Fruit fly (Drosophila melanogaster): ENCODE data around the gene Pgant5.

Pgant5 gene

DNA sequence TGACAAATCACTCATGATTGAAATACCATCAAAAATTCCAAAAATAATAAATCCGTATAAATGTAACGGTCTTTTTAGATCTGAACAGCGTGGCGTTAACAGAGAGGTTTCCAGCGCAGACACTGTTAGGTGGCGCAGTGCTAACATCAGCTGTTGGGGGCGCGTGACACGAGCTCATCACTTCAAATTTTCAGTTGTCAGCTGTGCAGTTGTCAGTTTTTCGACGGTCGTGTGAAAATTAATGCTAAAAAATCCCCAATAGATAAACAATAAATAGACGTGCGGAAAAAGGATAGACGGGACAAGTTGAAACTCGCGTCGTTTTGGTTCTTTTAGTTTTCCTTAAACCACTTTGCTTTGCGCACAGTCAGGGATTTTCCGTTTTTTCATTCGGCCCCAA, 2.8 kb upstream of the Pgant5 start, which contains the start of gene CG4230 (continued):
- no peak for TF ChIP-seq pnt (GFP tag; optimal IDR thresholded peaks at IDR 0.05)
- TF ChIP-seq CG7745 (tag; optimal IDR thresholded peaks at IDR 0.05) = no peak
- no peak for TF ChIP-seq so (GFP tag; IDR thresholded peaks at IDR 0.05)
- peak; percentile 36 for TF ChIP-seq CG17568 (GFP tag; optimal IDR thresholded peaks at IDR 0.05)
- TF ChIP-seq CG9437 (GFP tag; optimal IDR thresholded peaks at IDR 0.05) = no peak
- no peak for TF ChIP-seq CG11504 (tag; optimal IDR thresholded peaks at IDR 0.05)
- peak; percentile 17 for TF ChIP-seq CG7987 (GFP tag; optimal IDR thresholded peaks at IDR 0.05)
- no peak for TF ChIP-seq slbo (GFP tag; IDR thresholded peaks at IDR 0.05)
- TF ChIP-seq CG34422 (GFP tag; IDR thresholded peaks at IDR 0.05) = peak; percentile 22; the same call in 1 of the 3 replicates
- TF ChIP-seq CG4617 (GFP tag; optimal IDR thresholded peaks at IDR 0.05; ENCODE audit: borderline replicate concordance) = peak; percentile 39
- TF ChIP-seq Tbp (GFP tag; optimal IDR thresholded peaks at IDR 0.05) = no peak
- no peak for TF ChIP-seq slp2 (GFP tag; optimal IDR thresholded peaks at IDR 0.05)
- TF ChIP-seq insv (GFP tag; optimal IDR thresholded peaks at IDR 0.05) = no peak
- TF ChIP-seq Med (GFP tag) = peak; percentile 67
- no peak for TF ChIP-seq yki (optimal IDR thresholded peaks at IDR 0.05)
- TF ChIP-seq CG8290 (GFP tag; optimal IDR thresholded peaks at IDR 0.05) = no peak
- peak in 1 of 2 experiments; percentile 45 for TF ChIP-seq CG8290 (tag; optimal IDR thresholded peaks at IDR 0.05)
- TF ChIP-seq amos (GFP tag; IDR thresholded peaks at IDR 0.05; ENCODE audit: partially characterized antibody) = peak; percentile 92
- peak; percentile 90 for TF ChIP-seq unc-4 (GFP tag; IDR thresholded peaks at IDR 0.05; ENCODE audit: partially characterized antibody)
- TF ChIP-seq ash1 (GFP tag; optimal IDR thresholded peaks at IDR 0.05) = no peak
- TF ChIP-seq mirr (GFP tag; optimal IDR thresholded peaks at IDR 0.05) = no peak
- peak; percentile 69; the same call in 2 of the 3 replicates for TF ChIP-seq zen2 (GFP tag; IDR thresholded peaks at IDR 0.05; ENCODE audit: partially characterized antibody)
- no peak for TF ChIP-seq CG4820 (GFP tag; optimal IDR thresholded peaks at IDR 0.05)
- peak; percentile 62 for TF ChIP-seq tna (GFP tag; IDR thresholded peaks at IDR 0.05; ENCODE audit: partially characterized antibody)
- TF ChIP-seq kah (GFP tag; optimal IDR thresholded peaks at IDR 0.05) = no peak
- TF ChIP-seq Ada2b (GFP tag; IDR thresholded peaks at IDR 0.05) = no peak
- no peak for TF ChIP-seq CG12236 (GFP tag; optimal IDR thresholded peaks at IDR 0.05)

dm6 chr2L:5095350-5095962, 2.1 kb upstream of the Pgant5 start:
- TF ChIP-seq Hand (GFP tag; optimal IDR thresholded peaks at IDR 0.05) (peak; percentile 5), CG3281 (GFP tag; optimal IDR thresholded peaks at IDR 0.05) (peak; percentile 13), abd-A (tag; optimal IDR thresholded peaks at IDR 0.05) (peak; percentile 38), mam (GFP tag; optimal IDR thresholded peaks at IDR 0.05) (no peak), lab (GFP tag; optimal IDR thresholded peaks at IDR 0.05) (peak; percentile 14), Opbp (GFP tag; IDR thresholded peaks at IDR 0.05; ENCODE audit: partially characterized antibody) (no peak), CG10543 (GFP tag; optimal IDR thresholded peaks at IDR 0.05) (peak; percentile 74), CG6272 (GFP tag; IDR thresholded peaks at IDR 0.05) (no peak), Rfx (GFP tag; IDR thresholded peaks at IDR 0.05) (0 out of 2 replicates have a peak, but pooled peaks have one; percentile 8), her (GFP tag; optimal IDR thresholded peaks at IDR 0.05) (no peak), CG11247 (GFP tag; IDR thresholded peaks at IDR 0.05) (no peak), CG6683 (GFP tag; optimal IDR thresholded peaks at IDR 0.05) (no peak), Hr3 (GFP tag; optimal IDR thresholded peaks at IDR 0.05) (no peak), Meics (GFP tag; optimal IDR thresholded peaks at IDR 0.05) (peak; percentile 12), btn (GFP tag; optimal IDR thresholded peaks at IDR 0.05) (no peak), CG18262 (tag; optimal IDR thresholded peaks at IDR 0.05) (no peak), CG6813 (GFP tag; optimal IDR thresholded peaks at IDR 0.05) (no peak), Eip74EF (GFP tag; optimal IDR thresholded peaks at IDR 0.05) (peak in 1 of 2 experiments; percentile 92), Atf6 (GFP tag; IDR thresholded peaks at IDR 0.05) (0 out of 2 replicates have a peak, but pooled peaks have one; percentile 22), seq (GFP tag; IDR thresholded peaks at IDR 0.05) (no peak), CG18764 (GFP tag; optimal IDR thresholded peaks at IDR 0.05) (no peak), vvl (GFP tag; IDR thresholded peaks at IDR 0.05) (peak; percentile 65), gsb-n (tag; optimal IDR thresholded peaks at IDR 0.05) (no peak), mld (GFP tag; IDR thresholded peaks at IDR 0.05; ENCODE audit: partially characterized antibody) (no peak)
